Fruit fly (Drosophila melanogaster): Measurements from ENCODE around the gene CG13005.

The CG13005 gene

DNA sequence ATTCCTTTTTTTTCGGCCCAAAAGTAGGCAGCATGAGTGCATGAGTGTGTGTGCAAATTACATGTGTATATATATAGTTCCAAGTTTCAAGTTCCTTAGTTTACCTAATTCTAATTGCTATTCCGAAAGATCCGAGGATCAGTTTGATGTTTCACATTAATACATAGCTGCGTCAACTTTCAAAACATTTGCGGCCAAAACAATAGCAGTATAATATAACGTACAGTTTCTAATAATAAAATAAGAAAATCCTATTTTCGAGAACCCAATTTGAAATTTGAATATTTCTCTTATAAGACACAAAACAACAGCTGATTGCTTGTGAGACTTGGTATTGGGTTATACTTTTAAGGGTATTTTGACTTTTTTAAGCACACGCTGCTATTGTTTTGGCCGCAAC, 35.6 kb downstream of the CG13005 start (continued):
- peak; percentile 1 for TF ChIP-seq Oli (tag; optimal IDR thresholded peaks at IDR 0.05)
- no peak for TF ChIP-seq abd-A (tag; optimal IDR thresholded peaks at IDR 0.05)
- TF ChIP-seq insv (GFP tag; optimal IDR thresholded peaks at IDR 0.05) = peak in 1 of 2 experiments; percentile 69
- peak; percentile 28 for TF ChIP-seq zen (tag; optimal IDR thresholded peaks at IDR 0.05)
- TF ChIP-seq CG10274 (GFP tag; optimal IDR thresholded peaks at IDR 0.05) = no peak
- peak; percentile 36 for TF ChIP-seq gem (tag; optimal IDR thresholded peaks at IDR 0.05)
- peak; percentile 57 for TF ChIP-seq Elba2 (GFP tag; optimal IDR thresholded peaks at IDR 0.05)
- no peak for TF ChIP-seq CG15269 (tag; optimal IDR thresholded peaks at IDR 0.05)

DNA sequence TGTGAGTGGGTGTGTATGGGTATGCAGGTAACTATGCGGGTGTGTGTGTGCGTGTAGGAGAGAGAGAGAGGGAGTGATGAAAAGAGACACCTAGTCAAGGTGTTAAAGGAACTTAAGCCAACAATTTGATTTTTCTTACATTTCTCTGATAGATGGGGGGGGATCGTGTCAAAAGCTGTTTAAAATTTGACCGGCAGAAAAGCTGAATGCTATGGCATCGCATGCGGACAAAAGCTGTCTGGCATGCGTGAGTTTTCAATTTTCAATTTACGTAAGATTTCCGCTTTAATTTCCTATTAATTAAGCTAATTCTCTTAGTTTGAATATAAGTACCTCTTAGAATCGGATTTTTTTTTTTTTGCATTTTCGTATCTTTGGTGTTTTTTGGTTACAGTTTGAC, 36.5 kb downstream of the CG13005 start:
- TF ChIP-seq CG12104 (GFP tag; optimal IDR thresholded peaks at IDR 0.05) (no peak), Doc2 (GFP tag; IDR thresholded peaks at IDR 0.05) (no peak), CG14441 (GFP tag; IDR thresholded peaks at IDR 0.05) (0 out of 2 replicates have a peak, but pooled peaks have one; percentile 9), CG33557 (GFP tag; optimal IDR thresholded peaks at IDR 0.05) (no peak), ind (GFP tag; optimal IDR thresholded peaks at IDR 0.05) (peak; percentile 20), ATbp (GFP tag; optimal IDR thresholded peaks at IDR 0.05) (no peak), ranshi (GFP tag; IDR thresholded peaks at IDR 0.05) (no peak), hb (GFP tag; IDR thresholded peaks at IDR 0.05; ENCODE audit: partially characterized antibody) (no peak), CG6683 (GFP tag; optimal IDR thresholded peaks at IDR 0.05) (no peak), CG17361 (GFP tag; IDR thresholded peaks at IDR 0.05) (no peak), D (optimal IDR thresholded peaks at IDR 0.05) (no peak), D (GFP tag; optimal IDR thresholded peaks at IDR 0.05) (no peak), cg (GFP tag; optimal IDR thresholded peaks at IDR 0.05) (no peak), Ets97D (GFP tag; optimal IDR thresholded peaks at IDR 0.05) (peak; percentile 33), abd-A (tag; optimal IDR thresholded peaks at IDR 0.05) (no peak), Dll (GFP tag; IDR thresholded peaks at IDR 0.05; ENCODE audit: partially characterized antibody) (no peak), NFAT (GFP tag; IDR thresholded peaks at IDR 0.05) (peak; percentile 15; the same call in 1 of the 2 replicates), NfI (GFP tag; optimal IDR thresholded peaks at IDR 0.05) (peak; percentile 6), pum (GFP tag; optimal IDR thresholded peaks at IDR 0.05) (peak; percentile 3), Nf-YB (GFP tag; optimal IDR thresholded peaks at IDR 0.05) (no peak), sisA (GFP tag; IDR thresholded peaks at IDR 0.05) (0 out of 2 replicates have a peak, but pooled peaks have one; percentile 9), Eip74EF (GFP tag; optimal IDR thresholded peaks at IDR 0.05) (no peak), Myb (GFP tag; optimal IDR thresholded peaks at IDR 0.05) (peak; percentile 84), croc (GFP tag; conservative IDR thresholded peaks at IDR 0.05) (no peak), pros (GFP tag; optimal IDR thresholded peaks at IDR 0.05) (no peak), ase (GFP tag; IDR thresholded peaks at IDR 0.05) (no peak), zfh1 (GFP tag; IDR thresholded peaks at IDR 0.05) (no peak), ttk (GFP tag; IDR thresholded peaks at IDR 0.05) (peak; percentile 14; the same call in 1 of the 2 replicates), Ptx1 (GFP tag; IDR thresholded peaks at IDR 0.05) (no peak), onecut (GFP tag; IDR thresholded peaks at IDR 0.05) (no peak), CG2116 (GFP tag; optimal IDR thresholded peaks at IDR 0.05) (no peak), btn (GFP tag; optimal IDR thresholded peaks at IDR 0.05) (no peak), vfl (GFP tag; optimal IDR thresholded peaks at IDR 0.05) (no peak), CG43689 (GFP tag; IDR thresholded peaks at IDR 0.05) (no peak), dmrt11E (tag; optimal IDR thresholded peaks at IDR 0.05) (no peak), CG1233 (GFP tag; optimal IDR thresholded peaks at IDR 0.05) (no peak), fru (optimal IDR thresholded peaks at IDR 0.05) (no peak), Mes4 (GFP tag; optimal IDR thresholded peaks at IDR 0.05) (no peak), ara (GFP tag; IDR thresholded peaks at IDR 0.05) (no peak), CG13624 (GFP tag; optimal IDR thresholded peaks at IDR 0.05) (no peak), Six4 (GFP tag; optimal IDR thresholded peaks at IDR 0.05) (no peak), sd (tag; optimal IDR thresholded peaks at IDR 0.05) (no peak), CG15073 (GFP tag; optimal IDR thresholded peaks at IDR 0.05) (no peak), Dp (GFP tag; optimal IDR thresholded peaks at IDR 0.05) (peak; percentile 69)

All from whole organism, embryonic.